Worm (Caenorhabditis elegans): ENCODE data around the gene B0035.18.

Gene B0035.18

ce11 chrIV:11319884-11320362, at the start of gene B0035.18:
Gene B0035.18 (plus strand): TSS chrIV:11320312.
- TF ChIP-seq ctbp-1 (GFP tag; IDR thresholded peaks at IDR 0.05) (no peak), unc-130 (GFP tag; optimal IDR thresholded peaks at IDR 0.05) (peak; percentile 2), zip-2 (tag; optimal IDR thresholded peaks at IDR 0.05) (no peak), gei-8 (GFP tag; optimal IDR thresholded peaks at IDR 0.05) (no peak), daf-12 (tag; optimal IDR thresholded peaks at IDR 0.05) (no peak), lsy-2 (tag; optimal IDR thresholded peaks at IDR 0.05) (peak in 1 of 2 experiments; percentile 12)

ce11 chrIV:11271262-11271661, 48.9 kb upstream of the B0035.18 start, which contains the start of gene nhr-7:
Gene nhr-7 (minus strand): TSS chrIV:11271362.
- TF ChIP-seq unc-39 (tag; optimal IDR thresholded peaks at IDR 0.05), result no peak
- TF ChIP-seq R02D3.7 (tag; optimal IDR thresholded peaks at IDR 0.05), result no peak
- no peak for TF ChIP-seq F37D6.2 (tag; optimal IDR thresholded peaks at IDR 0.05)
- no peak for TF ChIP-seq zip-2 (tag; optimal IDR thresholded peaks at IDR 0.05)
- TF ChIP-seq mxl-2 (GFP tag; conservative IDR thresholded peaks at IDR 0.05), result no peak
- TF ChIP-seq nhr-25 (tag; optimal IDR thresholded peaks at IDR 0.05; ENCODE audit: borderline replicate concordance, insufficient read depth), result no peak
- TF ChIP-seq madf-9 (GFP tag; conservative IDR thresholded peaks at IDR 0.05), result no peak
- no peak for TF ChIP-seq ceh-32 (tag; optimal IDR thresholded peaks at IDR 0.05; ENCODE audit: poor library complexity)
- TF ChIP-seq ces-1 (GFP tag; optimal IDR thresholded peaks at IDR 0.05), result no peak
- no peak for TF ChIP-seq daf-8 (GFP tag; IDR thresholded peaks at IDR 0.05)
- TF ChIP-seq D1046.2 (GFP tag; IDR thresholded peaks at IDR 0.05), result no peak

ce11 chrIV:11273151-11273550, 47.0 kb upstream of the B0035.18 start, which contains the start of gene gtl-2:
Gene gtl-2 (plus strand): TSS chrIV:11273451.
- TF ChIP-seq nhr-48 (tag; optimal IDR thresholded peaks at IDR 0.05) (no peak), ZK337.2 (GFP tag; IDR thresholded peaks at IDR 0.05) (no peak), R02D3.7 (tag; optimal IDR thresholded peaks at IDR 0.05) (no peak), ceh-20 (GFP tag; IDR thresholded peaks at IDR 0.05) (no peak), daf-12 (tag; optimal IDR thresholded peaks at IDR 0.05) (no peak), ctbp-1 (GFP tag; IDR thresholded peaks at IDR 0.05) (no peak), nhr-77 (tag; optimal IDR thresholded peaks at IDR 0.05) (no peak)

- TF ChIP-seq mdl-1 (tag; optimal IDR thresholded peaks at IDR 0.05) (no peak), lsy-2 (tag; optimal IDR thresholded peaks at IDR 0.05) (no peak), dmd-9 (GFP tag; IDR thresholded peaks at IDR 0.05) (no peak), spr-1 (tag; optimal IDR thresholded peaks at IDR 0.05) (no peak), lim-7 (GFP tag; IDR thresholded peaks at IDR 0.05) (no peak), unc-62 (GFP tag; optimal IDR thresholded peaks at IDR 0.05 in 1 of 2) (peak in 1 of 2 experiments; percentile 90), unc-62 (tag; optimal IDR thresholded peaks at IDR 0.05) (no peak), mxl-3 (GFP tag; optimal IDR thresholded peaks at IDR 0.05) (no peak)
Measured at ce11 chrIV:11276026-11276425, 44.1 kb upstream of the B0035.18 start.

ce11 chrIV:11284102-11284531, 36.0 kb upstream of the B0035.18 start:
- TF ChIP-seq tag-97 (GFP tag; IDR thresholded peaks at IDR 0.05) (no peak), daf-8 (GFP tag; IDR thresholded peaks at IDR 0.05) (no peak), dve-1 (tag; optimal IDR thresholded peaks at IDR 0.05; ENCODE audit: insufficient read depth) (peak; percentile 93), arid-1 (GFP tag; conservative IDR thresholded peaks at IDR 0.05) (no peak), mes-2 (tag; optimal IDR thresholded peaks at IDR 0.05; ENCODE audit: poor library complexity, severe bottlenecking) (peak; percentile 36), mdt-29 (GFP tag; IDR thresholded peaks at IDR 0.05) (no peak), jun-1 (tag; optimal IDR thresholded peaks at IDR 0.05) (peak; percentile 25), hlh-11 (tag; optimal IDR thresholded peaks at IDR 0.05) (peak; percentile 94), dmd-9 (GFP tag; IDR thresholded peaks at IDR 0.05) (no peak), attf-4 (tag; optimal IDR thresholded peaks at IDR 0.05) (no peak), ztf-7 (tag; optimal IDR thresholded peaks at IDR 0.05) (no peak), egl-27 (tag; optimal IDR thresholded peaks at IDR 0.05) (no peak), mxl-2 (GFP tag; conservative IDR thresholded peaks at IDR 0.05) (0 out of 2 replicates have a peak, but pooled peaks have one; percentile 3), aha-1 (tag) (peak; percentile 71), skn-1 (tag; optimal IDR thresholded peaks at IDR 0.05) (no peak), zag-1 (tag; optimal IDR thresholded peaks at IDR 0.05) (no peak), F49E8.2 (tag; optimal IDR thresholded peaks at IDR 0.05; ENCODE audit: borderline replicate concordance) (no peak), ceh-28 (tag; optimal IDR thresholded peaks at IDR 0.05) (no peak), mdl-1 (tag; optimal IDR thresholded peaks at IDR 0.05) (peak in 1 of 2 experiments; percentile 58), hif-1 (tag; optimal IDR thresholded peaks at IDR 0.05) (peak in 1 of 2 experiments; percentile 59), F44E2.7 (GFP tag; IDR thresholded peaks at IDR 0.05) (no peak)
